Worm (Caenorhabditis elegans) whole organism, early embryonic: ENCODE results near the gene C04G6.11.

Experiments
- B0310.2 ChIP-seq: sonication (generic microtip); optimal IDR thresholded peaks from 2 replicates; lab custom pipeline; 2016; ENCODE audit warnings: mild to moderate bottlenecking, missing genetic modification characterization, missing compliant biosample characterization
- F13C5.2 ChIP-seq: sonication (generic microtip); optimal IDR thresholded peaks from 2 replicates; lab custom pipeline; 2017; ENCODE audit warnings: mild to moderate bottlenecking, missing genetic modification characterization, inconsistent platforms, missing compliant biosample characterization
- aly-1 ChIP-seq: sonication (generic microtip); optimal IDR thresholded peaks from 2 replicates; lab custom pipeline; 2016; ENCODE audit warnings: missing genetic modification characterization, missing compliant biosample characterization
- ama-1 ChIP-seq: fragments of 150-350 bp; optimal IDR thresholded peaks from 2 replicates; lab custom pipeline; 2014
- ceh-13 ChIP-seq: fragments of 200-800 bp; sonication (Bioruptor generic); optimal IDR thresholded peaks from 2 replicates; lab custom pipeline; 2018; ENCODE audit warnings: mild to moderate bottlenecking, missing genetic modification characterization, missing compliant biosample characterization
- ceh-36 ChIP-seq: sonication (generic microtip); optimal IDR thresholded peaks from 2 replicates; lab custom pipeline; 2016; ENCODE audit warnings: missing genetic modification characterization, inconsistent platforms, missing compliant biosample characterization
- ets-7 ChIP-seq: sonication (generic microtip); optimal IDR thresholded peaks from 2 replicates; lab custom pipeline; 2016; ENCODE audit warnings: missing genotype, missing genetic modification characterization, missing compliant biosample characterization
- flt-1 ChIP-seq: fragments of 200-800 bp; sonication (Bioruptor generic); IDR thresholded peaks from 2 replicates; pipeline ENCODE4 v1.3.6; 2022; ENCODE audit warnings: missing genetic modification characterization, missing compliant biosample characterization
- hmbx-1 ChIP-seq: sonication (generic microtip); optimal IDR thresholded peaks from 2 replicates; lab custom pipeline; 2016; ENCODE audit warnings: mild to moderate bottlenecking, missing genetic modification characterization, missing compliant biosample characterization
- hmg-4 ChIP-seq: fragments of 200-800 bp; sonication (Bioruptor generic); optimal IDR thresholded peaks from 2 replicates; lab custom pipeline; 2018; ENCODE audit warnings: mild to moderate bottlenecking, missing genetic modification characterization, missing compliant biosample characterization
- hnd-1 ChIP-seq: sonication (generic microtip); optimal IDR thresholded peaks from 2 replicates; lab custom pipeline; 2016; ENCODE audit warnings: missing genetic modification characterization, missing compliant biosample characterization
- pes-1 ChIP-seq: fragments of 200-800 bp; sonication (Bioruptor generic); IDR thresholded peaks from 2 replicates; pipeline ENCODE4 v1.3.6; 2022; ENCODE audit warnings: missing genetic modification reagents, missing genetic modification characterization, missing compliant biosample characterization
- scrt-1 ChIP-seq: fragments of 200-800 bp; sonication (Bioruptor generic); IDR thresholded peaks from 2 replicates; pipeline ENCODE4 v1.3.6; 2022; ENCODE audit warnings: missing genetic modification characterization, missing compliant biosample characterization
- sea-1 ChIP-seq: fragments of 200-800 bp; sonication (Bioruptor generic); conservative IDR thresholded peaks from 2 replicates; pipeline ENCODE4 v1.3.6; 2022; ENCODE audit warnings: missing genetic modification characterization, missing compliant biosample characterization
- tbx-11 ChIP-seq: fragments of 200-800 bp; sonication (Bioruptor generic); IDR thresholded peaks from 2 replicates; pipeline ENCODE4 v1.3.6; 2022; ENCODE audit warnings: missing genetic modification characterization, missing compliant biosample characterization
- tbx-37 ChIP-seq: fragments of 200-800 bp; sonication (Bioruptor generic); conservative IDR thresholded peaks from 2 replicates; pipeline ENCODE4 v1.3.6; 2022; ENCODE audit warnings: missing genetic modification reagents, missing genetic modification characterization, missing compliant biosample characterization
- tra-4 ChIP-seq: sonication (generic microtip); optimal IDR thresholded peaks from 2 replicates; lab custom pipeline; 2017; ENCODE audit warnings: missing genetic modification characterization, missing compliant biosample characterization

Gene C04G6.11

ce11 chrII:5071265-5071664 is 32.4 kb downstream of the C04G6.11 start, which contains the start of gene C27A2.7:
TSS of gene C27A2.7 (minus strand) at chrII:5071365.
- TF ChIP-seq tra-4 (no peak), hmbx-1 (no peak), tbx-37 (no peak), hnd-1 (tag; lab: Kevin White, UChicago) (no peak), hmg-4 (GFP tag; lab: Kevin White, UChicago) (no peak), aly-1 (tag; lab: Kevin White, UChicago) (no peak), ets-7 (tag; lab: Kevin White, UChicago) (no peak), ama-1 (no peak), tbx-11 (GFP tag; lab: Robert Waterston, UW) (no peak), B0310.2 (no peak), sea-1 (GFP tag; lab: Robert Waterston, UW) (no peak), flt-1 (GFP tag; lab: Robert Waterston, UW) (no peak), pes-1 (GFP tag; lab: Robert Waterston, UW) (no peak)

ce11 chrII:5069525-5069924 is 34.1 kb downstream of the C04G6.11 start, which contains the start of gene idpb-2:
TSS of gene idpb-2 (minus strand) at chrII:5069625.
- TF ChIP-seq ets-7 (tag; lab: Kevin White, UChicago) (no peak), tra-4 (no peak), aly-1 (tag; lab: Kevin White, UChicago) (no peak), scrt-1 (no peak), tbx-11 (GFP tag; lab: Robert Waterston, UW) (no peak), ceh-36 (no peak), hmbx-1 (no peak), B0310.2 (no peak), ama-1 (no peak), flt-1 (GFP tag; lab: Robert Waterston, UW) (no peak)

DNA sequence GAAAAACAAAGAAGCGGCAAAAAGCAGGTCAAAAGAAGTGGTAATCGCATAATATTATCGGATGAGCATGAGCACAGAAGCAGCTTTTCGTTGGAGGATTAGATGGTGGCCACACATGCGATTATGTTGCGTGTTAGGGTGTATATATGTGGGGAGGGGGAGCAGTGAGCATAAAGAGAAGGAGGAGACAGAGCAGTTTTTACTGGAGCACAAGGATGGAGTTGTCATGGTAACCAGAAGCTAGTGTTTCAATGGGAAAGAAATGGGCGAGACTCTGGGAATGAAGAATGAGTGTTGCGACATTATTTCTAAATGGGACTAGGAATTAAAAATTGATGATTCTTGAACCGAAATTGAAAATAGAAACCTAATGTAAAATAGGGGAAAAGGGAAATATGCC is 35.7 kb downstream of the C04G6.11 start, which contains the start of gene C27A2.8:
Gene C27A2.8 (minus strand): TSS at position 117 of the 400 bp plus-strand sequence.
- no peak for TF ChIP-seq scrt-1
- TF ChIP-seq aly-1 (tag; lab: Kevin White, UChicago) = peak; percentile 10
- no peak for TF ChIP-seq ama-1
- no peak for TF ChIP-seq tra-4
- TF ChIP-seq B0310.2 = no peak

DNA sequence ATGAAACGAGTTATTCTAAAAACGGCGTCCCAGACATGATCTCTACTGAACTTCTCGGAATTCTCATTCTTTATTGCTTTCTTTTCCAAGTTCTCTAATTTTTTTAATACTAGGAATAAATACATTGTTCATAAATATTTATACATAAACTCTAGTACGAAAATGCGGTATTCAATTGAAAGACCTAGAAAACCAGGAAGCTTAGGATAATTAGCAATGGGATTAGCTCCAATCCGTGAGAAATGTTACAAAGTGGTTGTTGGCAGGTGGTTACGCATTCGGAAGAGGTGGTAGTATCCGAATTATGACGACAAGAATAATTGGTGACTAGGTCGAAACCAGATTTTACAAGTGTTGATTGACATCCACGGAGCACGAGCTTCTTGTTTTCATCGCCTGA is 36.7 kb downstream of the C04G6.11 start:
- TF ChIP-seq tra-4 (no peak), F13C5.2 (tag; lab: Kevin White, UChicago) (no peak), ama-1 (no peak), aly-1 (tag; lab: Kevin White, UChicago) (no peak), pes-1 (GFP tag; lab: Robert Waterston, UW) (no peak), B0310.2 (no peak), hmg-4 (GFP tag; lab: Kevin White, UChicago) (no peak)

DNA sequence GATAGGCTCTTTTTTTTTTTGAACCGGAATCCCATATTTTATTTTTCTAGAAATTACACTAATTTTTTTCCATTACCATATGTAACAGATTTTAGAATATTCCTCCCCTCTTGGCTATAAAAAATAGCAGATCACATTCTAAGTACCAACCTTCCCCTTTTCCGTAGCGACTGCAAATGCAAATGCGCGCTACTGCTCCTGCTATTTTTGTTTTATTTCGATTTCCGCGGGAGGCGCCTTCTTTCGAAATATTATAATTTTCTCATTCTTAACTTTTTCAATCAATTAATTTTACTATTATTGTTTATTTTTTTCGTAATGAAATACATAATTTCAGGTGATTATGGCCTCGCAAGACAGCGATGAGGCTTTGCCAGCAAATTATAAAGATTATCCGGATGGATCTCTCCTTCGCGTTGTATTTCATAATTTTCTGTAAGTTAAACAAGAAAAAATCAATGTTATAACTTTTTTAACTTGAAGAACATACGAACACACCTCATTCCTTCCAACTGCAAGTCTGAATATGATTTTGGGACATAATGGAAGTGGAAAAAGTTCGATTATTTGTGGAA is 41.8 kb downstream of the C04G6.11 start, which contains the start of gene smc-5:
Gene smc-5 (plus strand): TSS at position 332 of the 575 bp plus-strand sequence.
- TF ChIP-seq ceh-13 = no peak
- no peak for TF ChIP-seq tbx-11 (GFP tag; lab: Robert Waterston, UW)
- TF ChIP-seq pes-1 (GFP tag; lab: Robert Waterston, UW) = peak; percentile 46; the same call in 1 of the 2 replicates
- peak; percentile 43 for TF ChIP-seq F13C5.2 (tag; lab: Kevin White, UChicago)
- no peak for TF ChIP-seq hnd-1 (tag; lab: Kevin White, UChicago)
- no peak for TF ChIP-seq B0310.2
- TF ChIP-seq hmg-4 (GFP tag; lab: Kevin White, UChicago) = no peak
- TF ChIP-seq ets-7 (tag; lab: Kevin White, UChicago) = no peak
- no peak for TF ChIP-seq ama-1
- TF ChIP-seq tra-4 = no peak

DNA sequence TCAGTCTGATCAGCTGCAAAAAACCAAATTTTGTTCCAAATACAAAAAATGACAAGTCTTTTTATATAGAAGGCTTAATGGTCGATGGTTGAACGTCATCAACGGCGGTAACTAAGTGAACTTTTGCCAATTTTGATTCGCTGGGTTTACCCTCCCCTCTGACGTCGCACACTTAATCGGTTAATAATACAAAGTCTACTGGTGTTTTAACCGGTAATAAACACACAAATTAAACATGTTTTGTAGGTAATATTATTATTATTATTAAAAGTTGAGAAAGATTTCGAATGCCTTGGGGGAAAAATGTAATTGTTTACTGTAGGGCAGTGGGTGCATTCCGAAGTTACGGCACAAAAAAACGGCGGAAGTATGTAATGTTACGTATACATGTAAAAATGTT is 42.9 kb downstream of the C04G6.11 start, which contains the start of gene pho-12:
Gene pho-12 (minus strand): TSS at position 101 of the 400 bp plus-strand sequence.
- TF ChIP-seq sea-1 (GFP tag; lab: Robert Waterston, UW) (no peak), hnd-1 (tag; lab: Kevin White, UChicago) (no peak), tbx-11 (GFP tag; lab: Robert Waterston, UW) (no peak), tra-4 (no peak), scrt-1 (no peak), flt-1 (GFP tag; lab: Robert Waterston, UW) (no peak), ama-1 (no peak), hmbx-1 (no peak), tbx-37 (no peak), hmg-4 (GFP tag; lab: Kevin White, UChicago) (no peak), aly-1 (tag; lab: Kevin White, UChicago) (no peak), ets-7 (tag; lab: Kevin White, UChicago) (no peak), F13C5.2 (tag; lab: Kevin White, UChicago) (no peak), B0310.2 (no peak), pes-1 (GFP tag; lab: Robert Waterston, UW) (no peak), ceh-36 (no peak), ceh-13 (no peak)

DNA sequence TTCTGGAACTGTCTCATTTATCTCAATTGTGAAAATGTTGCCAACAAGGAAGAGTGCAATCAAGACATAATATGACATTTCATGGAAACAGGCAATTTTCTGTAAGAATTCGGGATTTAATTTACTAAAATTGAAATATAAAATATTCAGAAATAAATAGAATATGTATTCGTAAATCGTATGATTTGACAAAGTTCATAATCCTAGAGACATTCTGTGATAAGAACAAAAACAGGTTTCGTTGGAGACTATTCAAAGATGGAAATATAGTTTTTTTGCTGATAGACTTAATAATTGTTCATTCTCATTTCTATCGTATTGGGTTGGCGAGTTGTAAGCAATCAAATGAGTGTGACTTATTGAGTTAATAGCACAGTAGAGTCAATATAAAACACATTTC is 45.6 kb downstream of the C04G6.11 start, which contains the start of gene C27A2.12:
Gene C27A2.12 (minus strand): TSS at position 101 of the 400 bp plus-strand sequence.
- no peak for TF ChIP-seq tra-4
- no peak for TF ChIP-seq B0310.2
- no peak for TF ChIP-seq pes-1 (GFP tag; lab: Robert Waterston, UW)
- TF ChIP-seq F13C5.2 (tag; lab: Kevin White, UChicago) = no peak
- TF ChIP-seq sea-1 (GFP tag; lab: Robert Waterston, UW) = no peak
- no peak for TF ChIP-seq tbx-11 (GFP tag; lab: Robert Waterston, UW)
- no peak for TF ChIP-seq flt-1 (GFP tag; lab: Robert Waterston, UW)
- TF ChIP-seq hmg-4 (GFP tag; lab: Kevin White, UChicago) = no peak
- TF ChIP-seq ets-7 (tag; lab: Kevin White, UChicago) = no peak
- no peak for TF ChIP-seq scrt-1
- TF ChIP-seq aly-1 (tag; lab: Kevin White, UChicago) = no peak
- TF ChIP-seq ceh-36 = no peak
- TF ChIP-seq tbx-37 = no peak
- no peak for TF ChIP-seq ceh-13
- no peak for TF ChIP-seq ama-1
- no peak for TF ChIP-seq hnd-1 (tag; lab: Kevin White, UChicago)
- no peak for TF ChIP-seq hmbx-1

DNA sequence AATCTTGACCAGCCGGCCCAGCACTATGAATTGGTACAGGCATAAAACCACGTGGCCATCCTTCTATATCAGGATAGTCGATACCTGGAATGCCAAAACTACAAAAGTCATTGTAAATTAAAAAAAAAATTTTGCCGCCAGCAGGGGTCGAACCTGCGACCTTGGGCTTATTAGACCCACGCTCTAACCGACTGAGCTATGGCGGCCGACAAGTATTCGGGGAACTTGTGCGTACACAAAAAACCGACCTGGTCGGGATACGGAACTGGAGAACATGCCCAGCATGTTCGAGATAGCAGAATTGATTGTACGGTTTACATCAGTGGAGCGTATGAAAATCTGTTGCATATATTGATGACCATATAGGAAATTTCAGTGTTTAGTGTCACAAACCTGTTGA is 46.3 kb downstream of the C04G6.11 start:
- TF ChIP-seq flt-1 (GFP tag; lab: Robert Waterston, UW) (peak; percentile 72), tbx-37 (no peak; the same call in 1 of the 2 replicates), hnd-1 (tag; lab: Kevin White, UChicago) (no peak), sea-1 (GFP tag; lab: Robert Waterston, UW) (0 out of 2 replicates have a peak, but pooled peaks have one; percentile 63), tbx-11 (GFP tag; lab: Robert Waterston, UW) (0 out of 2 replicates have a peak, but pooled peaks have one; percentile 28), ama-1 (no peak), B0310.2 (peak; percentile 24), hmbx-1 (no peak), F13C5.2 (tag; lab: Kevin White, UChicago) (no peak), aly-1 (tag; lab: Kevin White, UChicago) (no peak), hmg-4 (GFP tag; lab: Kevin White, UChicago) (peak; percentile 51), ets-7 (tag; lab: Kevin White, UChicago) (no peak), pes-1 (GFP tag; lab: Robert Waterston, UW) (peak; percentile 86), scrt-1 (peak; percentile 72), ceh-13 (peak; percentile 53), tra-4 (no peak), ceh-36 (peak; percentile 54)
